Fruit fly (Drosophila melanogaster) Kc167 (cell line): ENCODE data around the gene CG5644.

ENCODE experiments used
- h ChIP-seq: fragments of >200 bp; optimal IDR thresholded peaks from 3 replicates; lab custom pipeline; 2018; ENCODE audit warnings: missing external identifiers
- psq ChIP-seq: fragments of >200 bp; optimal IDR thresholded peaks from 2 replicates; lab custom pipeline; 2017; ENCODE audit warnings: missing external identifiers
- ttk ChIP-seq: sonication (Bioruptor generic); optimal IDR thresholded peaks from 2 replicates; lab custom pipeline; 2017; ENCODE audit warnings: missing external identifiers

dm6 chr3L:9017414-9017813 is 37.7 kb upstream of the CG5644 start:
- TF ChIP-seq h = no peak
- TF ChIP-seq ttk (lab: Kevin White, UChicago) = no peak
- TF ChIP-seq psq (lab: Kevin White, UChicago) = no peak
